Worm (Caenorhabditis elegans) whole organism, L2 larva: Measurements from ENCODE around the gene ZK867.2.
A peak's percentile ranks its signal among the peaks of the same experiment; 100 is the strongest.

Experiments used
- C34F6.9 ChIP-seq: fragments of 150-350 bp; optimal IDR thresholded peaks from 2 replicates; lab custom pipeline; 2014; ENCODE audit warnings: missing biosample characterization, missing genetic modification characterization
- R02D3.7 ChIP-seq: fragments of 150-350 bp; optimal IDR thresholded peaks from 2 replicates; lab custom pipeline; 2014; ENCODE audit warnings: missing biosample characterization, missing genetic modification characterization
- ZK546.5 ChIP-seq: sonication (generic microtip); optimal IDR thresholded peaks from 2 replicates; lab custom pipeline; 2017; ENCODE audit warnings: missing biosample characterization, missing genetic modification characterization
- aly-2 ChIP-seq: fragments of 150-350 bp; optimal IDR thresholded peaks from 2 replicates; lab custom pipeline; 2014; ENCODE audit warnings: missing biosample characterization, missing genetic modification characterization
- blmp-1 ChIP-seq: sonication (generic microtip); optimal IDR thresholded peaks from 2 replicates; lab custom pipeline; 2017; ENCODE audit warnings: missing genetic modification characterization, mild to moderate bottlenecking, missing compliant biosample characterization, antibody characterized with exemption, moderate library complexity; ENCODE audit not compliant: insufficient read depth
- ceh-16 ChIP-seq: fragments of 150-350 bp; optimal IDR thresholded peaks from 2 replicates; lab custom pipeline; 2014; ENCODE audit warnings: missing biosample characterization, missing genetic modification characterization
- crh-2 ChIP-seq: sonication (generic microtip); optimal IDR thresholded peaks from 2 replicates; lab custom pipeline; 2017; ENCODE audit warnings: missing biosample characterization, missing genetic modification characterization
- dmd-4 ChIP-seq: sonication (generic microtip); optimal IDR thresholded peaks from 2 replicates; lab custom pipeline; 2017; ENCODE audit warnings: missing biosample characterization, missing genetic modification characterization
- egl-27 ChIP-seq: sonication (generic microtip); optimal IDR thresholded peaks from 3 replicates; lab custom pipeline; 2017; ENCODE audit warnings: missing biosample characterization, missing genetic modification reagents, missing genetic modification characterization
- elt-1 ChIP-seq: fragments of 150-350 bp; optimal IDR thresholded peaks from 2 replicates; lab custom pipeline; 2014; ENCODE audit warnings: missing biosample characterization, missing genetic modification characterization
- fos-1 ChIP-seq: fragments of 150-350 bp; optimal IDR thresholded peaks from 2 replicates; lab custom pipeline; 2014; ENCODE audit warnings: missing biosample characterization, missing genetic modification characterization
- gmeb-1 ChIP-seq: fragments of 150-350 bp; optimal IDR thresholded peaks from 2 replicates; lab custom pipeline; 2014; ENCODE audit warnings: missing biosample characterization, missing genetic modification characterization
- lin-13 ChIP-seq: fragments of 150-350 bp; optimal IDR thresholded peaks from 2 replicates; lab custom pipeline; 2014; ENCODE audit warnings: missing biosample characterization, missing genetic modification reagents, missing genetic modification characterization
- lin-39 ChIP-seq: fragments of 150-350 bp; optimal IDR thresholded peaks from 2 replicates; lab custom pipeline; 2014; ENCODE audit warnings: missing biosample characterization, missing genetic modification reagents, missing genetic modification characterization
- lsy-2 ChIP-seq, 2 experiments: fragments of 150-350 bp in 1 of 2; sonication (generic microtip) in 1 of 2; optimal IDR thresholded peaks; 2 replicates each; lab custom pipeline; 2014 to 2017; ENCODE audit warnings: missing biosample characterization in 2 of 2, missing genetic modification characterization in 2 of 2
- mbf-1 ChIP-seq: sonication (generic microtip); optimal IDR thresholded peaks from 2 replicates; lab custom pipeline; 2017; ENCODE audit warnings: missing biosample characterization, missing genetic modification characterization
- nhr-10 ChIP-seq: sonication (generic microtip); optimal IDR thresholded peaks from 2 replicates; lab custom pipeline; 2017; ENCODE audit warnings: missing biosample characterization, missing genetic modification characterization
- nhr-11 ChIP-seq: fragments of 150-350 bp; optimal IDR thresholded peaks from 2 replicates; lab custom pipeline; 2014; ENCODE audit warnings: missing biosample characterization, missing genetic modification characterization
- nhr-12 ChIP-seq: fragments of 150-350 bp; optimal IDR thresholded peaks from 2 replicates; lab custom pipeline; 2014; ENCODE audit warnings: missing biosample characterization, missing genetic modification characterization
- nhr-129 ChIP-seq: fragments of 150-350 bp; optimal IDR thresholded peaks from 2 replicates; lab custom pipeline; 2014; ENCODE audit warnings: missing biosample characterization, missing genetic modification characterization
- nhr-21 ChIP-seq: fragments of 150-350 bp; optimal IDR thresholded peaks from 2 replicates; lab custom pipeline; 2014; ENCODE audit warnings: missing biosample characterization, missing genetic modification characterization
- nhr-23 ChIP-seq: fragments of 150-350 bp; optimal IDR thresholded peaks from 2 replicates; lab custom pipeline; 2014; ENCODE audit warnings: missing biosample characterization, missing genetic modification reagents, missing genetic modification characterization
- nhr-237 ChIP-seq: fragments of 150-350 bp; optimal IDR thresholded peaks from 2 replicates; lab custom pipeline; 2014; ENCODE audit warnings: missing biosample characterization, missing genetic modification characterization
- nhr-25 ChIP-seq: fragments of 150-350 bp; sonication (generic microtip); optimal IDR thresholded peaks from 3 replicates; lab custom pipeline; 2014; ENCODE audit warnings: missing biosample characterization, missing genetic modification characterization
- nhr-6 ChIP-seq: fragments of 150-350 bp; optimal IDR thresholded peaks from 2 replicates; lab custom pipeline; 2014; ENCODE audit warnings: missing biosample characterization, missing genetic modification characterization
- sem-4 ChIP-seq: fragments of 150-350 bp; optimal IDR thresholded peaks from 2 replicates; lab custom pipeline; 2014; ENCODE audit warnings: missing biosample characterization, missing genetic modification reagents, missing genetic modification characterization
- sma-3 ChIP-seq: sonication (generic microtip); optimal IDR thresholded peaks from 2 replicates; lab custom pipeline; 2016; ENCODE audit warnings: missing genetic modification reagents, missing genetic modification characterization, missing compliant biosample characterization
- sma-9 ChIP-seq, 2 experiments: fragments of 150-350 bp in 1 of 2; sonication (generic microtip) in 1 of 2; optimal IDR thresholded peaks; 2 replicates each; lab custom pipeline; 2014 to 2016; ENCODE audit warnings: missing genetic modification characterization in 2 of 2, mild to moderate bottlenecking in 1 of 2, missing biosample characterization in 1 of 2, missing compliant biosample characterization in 1 of 2, missing genetic modification reagents in 1 of 2, moderate library complexity in 1 of 2
- snpc-4 ChIP-seq: fragments of 150-350 bp; optimal IDR thresholded peaks from 2 replicates; lab custom pipeline; 2014; ENCODE audit warnings: missing biosample characterization, missing genetic modification characterization
- unc-39 ChIP-seq: fragments of 150-350 bp; optimal IDR thresholded peaks from 2 replicates; lab custom pipeline; 2014; ENCODE audit warnings: missing biosample characterization, missing genetic modification characterization
- unc-55 ChIP-seq: fragments of 150-350 bp; sonication (generic microtip); optimal IDR thresholded peaks from 3 replicates; lab custom pipeline; 2014; ENCODE audit warnings: missing biosample characterization, missing genetic modification reagents, missing genetic modification characterization
- unc-62 ChIP-seq: fragments of 150-350 bp; optimal IDR thresholded peaks from 2 replicates; lab custom pipeline; 2014; ENCODE audit warnings: missing biosample characterization, missing genetic modification reagents, missing genetic modification characterization
- ztf-11 ChIP-seq: sonication (generic microtip); optimal IDR thresholded peaks from 2 replicates; lab custom pipeline; 2017; ENCODE audit warnings: missing biosample characterization, missing genetic modification characterization
- ztf-4 ChIP-seq: fragments of 150-350 bp; optimal IDR thresholded peaks from 2 replicates; lab custom pipeline; 2014; ENCODE audit warnings: missing biosample characterization, missing genetic modification characterization

Gene ZK867.2

ce11 chrX:7181627-7182026 is 24.9 kb upstream of the ZK867.2 start (continued):
- TF ChIP-seq ceh-16 = peak; percentile 80
- TF ChIP-seq nhr-11 (tag; lab: Kevin White, UChicago) = no peak
- TF ChIP-seq blmp-1 (tag; lab: Kevin White, UChicago) = peak; percentile 61
- peak; percentile 78 for TF ChIP-seq sma-9 (GFP tag; optimal IDR thresholded peaks at IDR 0.05; lab: Kevin White, UChicago)
- no peak for TF ChIP-seq sma-9 (tag; optimal IDR thresholded peaks at IDR 0.05; lab: Kevin White, UChicago)
- no peak for TF ChIP-seq lin-39 (tag; lab: Kevin White, UChicago)
- peak; percentile 75 for TF ChIP-seq sem-4
- peak; percentile 54 for TF ChIP-seq R02D3.7 (tag; lab: Kevin White, UChicago)
- TF ChIP-seq gmeb-1 (tag; lab: Kevin White, UChicago) = peak; percentile 92
- no peak for TF ChIP-seq aly-2 (tag; lab: Kevin White, UChicago)
- no peak for TF ChIP-seq elt-1 (tag; lab: Kevin White, UChicago)

ce11 chrX:7187602-7188001 is 18.9 kb upstream of the ZK867.2 start, which contains the start of gene C55B6.4:
C55B6.4 (minus strand) TSS chrX:7187702.
- TF ChIP-seq ZK546.5 (tag; lab: Kevin White, UChicago) = no peak

DNA sequence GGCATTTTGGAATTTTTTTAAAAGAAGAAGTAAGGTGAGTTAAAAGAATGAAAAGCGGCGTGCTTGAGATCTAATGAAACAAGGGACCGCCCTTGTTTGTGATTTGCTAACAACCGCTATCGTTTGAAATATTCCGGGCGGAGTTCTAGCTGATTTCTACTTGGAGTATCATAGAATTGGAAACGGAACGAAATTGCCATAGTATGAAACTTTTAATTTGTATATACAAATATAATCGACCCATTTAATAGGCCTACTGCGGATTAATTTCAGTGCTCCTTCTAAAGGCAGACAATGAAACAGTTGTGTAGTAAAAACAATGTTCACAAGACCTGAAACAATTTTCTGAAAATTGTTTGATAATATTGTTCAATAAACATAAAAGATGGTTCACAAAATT is 14.6 kb upstream of the ZK867.2 start, which contains the start of gene C55B6.7:
Gene C55B6.7, minus strand, starts transcription at position 101 of the 400 bp plus-strand sequence.
- TF ChIP-seq unc-62 (GFP tag; lab: Kevin White, UChicago) = no peak
- no peak for TF ChIP-seq lsy-2 (tag; optimal IDR thresholded peaks at IDR 0.05; lab: Kevin White, UChicago)
- no peak for TF ChIP-seq nhr-129 (tag; lab: Kevin White, UChicago)
- no peak for TF ChIP-seq nhr-12 (tag; lab: Kevin White, UChicago)
- TF ChIP-seq sma-9 (GFP tag; optimal IDR thresholded peaks at IDR 0.05; lab: Kevin White, UChicago) = no peak
- no peak for TF ChIP-seq sma-9 (tag; optimal IDR thresholded peaks at IDR 0.05; lab: Kevin White, UChicago)
- no peak for TF ChIP-seq sma-3
- no peak for TF ChIP-seq egl-27
- no peak for TF ChIP-seq unc-39 (tag; lab: Kevin White, UChicago)
- TF ChIP-seq ztf-4 (tag; lab: Kevin White, UChicago) = no peak
- no peak for TF ChIP-seq blmp-1 (tag; lab: Kevin White, UChicago)
- TF ChIP-seq nhr-11 (tag; lab: Kevin White, UChicago) = no peak
- no peak for TF ChIP-seq ztf-11 (tag; lab: Kevin White, UChicago)
- no peak for TF ChIP-seq nhr-23 (tag; lab: Kevin White, UChicago)

- peak; percentile 44 for TF ChIP-seq nhr-21 (tag; lab: Kevin White, UChicago)
- no peak for TF ChIP-seq nhr-6 (tag; lab: Kevin White, UChicago)
- no peak for TF ChIP-seq nhr-11 (tag; lab: Kevin White, UChicago)
- peak; percentile 6 for TF ChIP-seq egl-27
- TF ChIP-seq mbf-1 = no peak
- no peak for TF ChIP-seq snpc-4 (tag; lab: Kevin White, UChicago)
- TF ChIP-seq nhr-12 (tag; lab: Kevin White, UChicago) = no peak
- TF ChIP-seq nhr-25 (tag; lab: Kevin White, UChicago) = peak; percentile 39
- TF ChIP-seq lsy-2 (tag; optimal IDR thresholded peaks at IDR 0.05; lab: Kevin White, UChicago) = peak in 1 of 2 experiments; percentile 4
- TF ChIP-seq nhr-23 (tag; lab: Kevin White, UChicago) = no peak
- peak; percentile 16 for TF ChIP-seq lin-13 (GFP tag; lab: Kevin White, UChicago)
- TF ChIP-seq nhr-10 (tag; lab: Kevin White, UChicago) = no peak
- TF ChIP-seq fos-1 (tag; lab: Kevin White, UChicago) = peak; percentile 34
- TF ChIP-seq C34F6.9 (tag; lab: Kevin White, UChicago) = peak; percentile 58
- peak; percentile 63 for TF ChIP-seq sem-4
- TF ChIP-seq crh-2 (tag; lab: Kevin White, UChicago) = peak; percentile 72
- no peak for TF ChIP-seq nhr-237 (tag; lab: Kevin White, UChicago)
- TF ChIP-seq dmd-4 (tag; lab: Kevin White, UChicago) = no peak
- TF ChIP-seq unc-55 (GFP tag; lab: Kevin White, UChicago) = peak; percentile 63
- peak; percentile 48 for TF ChIP-seq sma-3
These were observed 12.5 kb upstream of the ZK867.2 start, which contains the start of gene dnj-7 for ce11 chrX:7193894-7194614. dnj-7 (plus strand) TSS chrX:7194564.
